Fruit fly (Drosophila melanogaster): ENCODE data around the gene r-l.

DNA sequence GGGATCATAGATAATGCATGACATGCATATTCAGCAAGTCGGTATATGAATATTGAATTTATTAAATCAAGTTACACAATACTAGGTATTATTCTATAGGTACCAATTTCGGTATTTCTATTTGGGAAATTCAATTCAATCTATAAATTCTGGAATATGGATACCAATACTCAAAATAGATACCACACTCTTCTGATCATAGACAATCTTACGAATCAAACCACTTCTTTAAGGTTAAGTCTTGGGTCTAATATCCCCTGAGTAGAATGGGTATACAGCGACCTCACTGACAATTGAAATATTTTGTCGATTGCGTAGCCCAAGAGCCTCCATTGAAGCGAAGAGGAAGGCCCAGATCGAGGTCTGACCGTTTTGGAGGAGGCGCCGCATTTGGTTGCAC lies 19.7 kb upstream of the r-l start:
- TF ChIP-seq CG13204 (GFP tag; optimal IDR thresholded peaks at IDR 0.05): no peak
- no peak for TF ChIP-seq gl (tag; optimal IDR thresholded peaks at IDR 0.05)
- TF ChIP-seq Pif1B (GFP tag; optimal IDR thresholded peaks at IDR 0.05): no peak
- TF ChIP-seq EcR (GFP tag; optimal IDR thresholded peaks at IDR 0.05): no peak
- TF ChIP-seq CG34367 (tag; optimal IDR thresholded peaks at IDR 0.05): no peak
- TF ChIP-seq CG17806 (tag; optimal IDR thresholded peaks at IDR 0.05): no peak
